Worm (Caenorhabditis elegans) whole organism, L4 larva: ENCODE data around the gene abhd-3.1.
A peak's percentile ranks its signal among the peaks of the same experiment; 100 is the strongest.
"Not testable (repeated sequence)": the region's sequence is repeated elsewhere in the genome, so short reads cannot be mapped to it uniquely, and the experiment has no call there.

ENCODE experiments used
- F26F4.8 ChIP-seq: fragments of 200-800 bp; sonication (Bioruptor generic); conservative IDR thresholded peaks from 2 replicates; pipeline ENCODE4 v1.3.6; 2022; ENCODE audit warnings: missing genetic modification characterization, missing compliant biosample characterization
- F49E8.2 ChIP-seq: sonication (generic microtip); optimal IDR thresholded peaks from 2 replicates; lab custom pipeline; 2016; ENCODE audit warnings: missing compliant biosample characterization, mild to moderate bottlenecking, missing genetic modification characterization, borderline replicate concordance
- R02D3.7 ChIP-seq: fragments of 150-350 bp; sonication (generic microtip); optimal IDR thresholded peaks from 3 replicates; lab custom pipeline; 2014; ENCODE audit warnings: missing biosample characterization, missing genetic modification characterization
- aha-1 ChIP-seq: fragments of 150-350 bp; peaks from one replicate; lab custom pipeline; 2014; ENCODE audit warnings: missing biosample characterization, missing genetic modification characterization
- ama-1 ChIP-seq: fragments of 150-350 bp; optimal IDR thresholded peaks from 2 replicates; lab custom pipeline; 2014; ENCODE audit warnings: inconsistent platforms, mixed read lengths
- ces-1 ChIP-seq: fragments of 150-350 bp; sonication (generic microtip); optimal IDR thresholded peaks from 4 replicates; lab custom pipeline; 2014; ENCODE audit warnings: missing biosample characterization, missing genetic modification reagents, missing genetic modification characterization
- cey-2 ChIP-seq: sonication (generic microtip); optimal IDR thresholded peaks from 3 replicates; lab custom pipeline; 2017; ENCODE audit warnings: missing genetic modification characterization, mild to moderate bottlenecking, missing compliant biosample characterization, antibody characterized with exemption, borderline replicate concordance; ENCODE audit not compliant: insufficient read depth
- ctbp-1 ChIP-seq: fragments of 200-800 bp; sonication (Bioruptor generic); IDR thresholded peaks from 2 replicates; pipeline ENCODE4 v1.3.6; 2022; ENCODE audit warnings: missing genetic modification reagents, missing genetic modification characterization, missing compliant biosample characterization
- daf-12 ChIP-seq: fragments of 150-350 bp; optimal IDR thresholded peaks from 2 replicates; lab custom pipeline; 2014; ENCODE audit warnings: missing biosample characterization, missing genetic modification reagents, missing genetic modification characterization
- daf-16 ChIP-seq, 3 experiments: sonication (generic microtip); optimal IDR thresholded peaks; 2 replicates each; lab custom pipeline; 2016 to 2017; ENCODE audit warnings: missing genetic modification characterization in 3 of 3, missing genetic modification reagents in 3 of 3, mild to moderate bottlenecking in 2 of 3, missing compliant biosample characterization in 2 of 3, missing biosample characterization in 1 of 3, moderate library complexity in 1 of 3
- dpl-1 ChIP-seq: fragments of 150-350 bp; optimal IDR thresholded peaks from 2 replicates; lab custom pipeline; 2014; ENCODE audit warnings: missing biosample characterization, missing genetic modification reagents, missing genetic modification characterization
- hlh-11 ChIP-seq: fragments of 200-800 bp; sonication (Bioruptor generic); optimal IDR thresholded peaks from 2 replicates; lab custom pipeline; 2018; ENCODE audit warnings: mild to moderate bottlenecking, missing genetic modification characterization, missing compliant biosample characterization
- hlh-30 ChIP-seq: sonication (generic microtip); optimal IDR thresholded peaks from 2 replicates; lab custom pipeline; 2017; ENCODE audit warnings: antibody characterized with exemption, mild to moderate bottlenecking, missing genetic modification characterization, missing compliant biosample characterization; ENCODE audit not compliant: insufficient read depth
- hmg-1.1 ChIP-seq: fragments of 200-800 bp; sonication (Bioruptor generic); IDR thresholded peaks from 2 replicates; pipeline ENCODE4 v1.3.6; 2022; ENCODE audit warnings: missing genetic modification reagents, missing genetic modification characterization, missing compliant biosample characterization
- lin-1 ChIP-seq: fragments of 200-800 bp; sonication (Bioruptor generic); IDR thresholded peaks from 2 replicates; pipeline ENCODE4 v1.3.6; 2022; ENCODE audit warnings: missing genetic modification reagents, missing genetic modification characterization, missing compliant biosample characterization
- lin-13 ChIP-seq: fragments of 150-350 bp; optimal IDR thresholded peaks from 2 replicates; lab custom pipeline; 2014; ENCODE audit warnings: missing biosample characterization, missing genetic modification reagents, missing genetic modification characterization
- lin-38 ChIP-seq: fragments of 200-800 bp; sonication (Bioruptor generic); IDR thresholded peaks from 2 replicates; pipeline ENCODE4 v1.3.6; 2022; ENCODE audit warnings: missing genetic modification reagents, missing genetic modification characterization, missing compliant biosample characterization
- mxl-2 ChIP-seq: fragments of 200-800 bp; sonication (Bioruptor generic); conservative IDR thresholded peaks from 2 replicates; pipeline ENCODE4 v1.3.6; 2022; ENCODE audit warnings: missing genetic modification reagents, missing genetic modification characterization, missing compliant biosample characterization
- nhr-10 ChIP-seq: fragments of 150-350 bp; optimal IDR thresholded peaks from 2 replicates; lab custom pipeline; 2014; ENCODE audit warnings: missing biosample characterization, missing genetic modification characterization
- nhr-48 ChIP-seq: sonication (generic microtip); optimal IDR thresholded peaks from 2 replicates; lab custom pipeline; 2016; ENCODE audit warnings: mild to moderate bottlenecking, missing genetic modification characterization, missing compliant biosample characterization
- nhr-6 ChIP-seq: fragments of 150-350 bp; optimal IDR thresholded peaks from 2 replicates; lab custom pipeline; 2014; ENCODE audit warnings: missing biosample characterization, missing genetic modification characterization
- pqm-1 ChIP-seq: sonication (generic microtip); optimal IDR thresholded peaks from 2 replicates; lab custom pipeline; 2017; ENCODE audit warnings: missing biosample characterization, missing genetic modification characterization
- set-16 ChIP-seq: fragments of 200-800 bp; sonication (Bioruptor generic); IDR thresholded peaks from 2 replicates; pipeline ENCODE4 v1.3.6; 2022; ENCODE audit warnings: missing genetic modification reagents, missing genetic modification characterization, missing compliant biosample characterization
- skn-1 ChIP-seq: fragments of 150-350 bp; optimal IDR thresholded peaks from 2 replicates; lab custom pipeline; 2014; ENCODE audit warnings: missing biosample characterization, missing genetic modification characterization
- snpc-1.2 ChIP-seq: fragments of 200-800 bp; sonication (Bioruptor generic); IDR thresholded peaks from 2 replicates; pipeline ENCODE4 v1.3.6; 2022; ENCODE audit warnings: missing genetic modification reagents, missing genetic modification characterization, missing compliant biosample characterization
- spr-3 ChIP-seq: fragments of 200-800 bp; sonication (Bioruptor generic); optimal IDR thresholded peaks from 2 replicates; lab custom pipeline; 2018; ENCODE audit warnings: mild to moderate bottlenecking, missing genetic modification characterization, missing compliant biosample characterization
- unc-62 ChIP-seq, 3 experiments: fragments of 150-350 bp in 1 of 3; sonication (generic microtip); optimal IDR thresholded peaks in 2 of 3; peaks in 1 of 3; 1 replicate in 1 of 3; 2 replicates in 2 of 3; lab custom pipeline; 2014 to 2017; ENCODE audit warnings: missing biosample characterization in 3 of 3, missing genetic modification characterization in 3 of 3, missing genetic modification reagents in 3 of 3, missing genotype in 1 of 3
- zip-2 ChIP-seq: fragments of 150-350 bp; optimal IDR thresholded peaks from 2 replicates; lab custom pipeline; 2014; ENCODE audit warnings: missing biosample characterization, missing genetic modification characterization
- ztf-7 ChIP-seq: fragments of 150-350 bp; optimal IDR thresholded peaks from 2 replicates; lab custom pipeline; 2014; ENCODE audit warnings: missing biosample characterization, missing genetic modification characterization

The abhd-3.1 gene

ce11 chrV:19915973-19916605 is 39.2 kb upstream of the abhd-3.1 start, which contains the start of the genes chk-2 and Y60A3A.19:
Gene chk-2 (minus strand): TSS chrV:19916023.
Gene Y60A3A.19 (plus strand): TSS chrV:19916555.
- TF ChIP-seq hlh-30 (tag; lab: Kevin White, UChicago) (no peak), F49E8.2 (tag; lab: Kevin White, UChicago) (peak; percentile 41)

DNA sequence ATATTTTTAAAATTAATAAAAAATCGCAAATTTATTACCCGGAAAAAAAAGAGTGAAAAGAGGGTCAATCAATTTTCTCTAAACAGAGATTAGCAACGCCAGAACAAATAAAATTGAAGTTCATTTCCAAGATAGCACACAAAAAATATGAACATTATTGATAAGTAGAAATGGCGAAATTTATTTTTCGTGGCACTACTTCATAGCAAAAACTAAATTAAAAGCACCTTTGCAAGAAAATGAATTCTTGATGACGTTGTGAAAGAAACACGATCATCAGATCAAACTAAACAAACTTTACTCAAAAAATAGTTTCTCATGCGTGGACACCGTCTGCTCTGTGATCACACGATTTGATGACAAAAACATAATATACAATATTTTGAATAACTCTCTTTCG is 32.7 kb upstream of the abhd-3.1 start, which contains the start of gene Y60A3A.16:
Gene Y60A3A.16 (minus strand): TSS at position 101 of the 400 bp plus-strand sequence.
- TF ChIP-seq nhr-6 (no peak), cey-2 (no peak), unc-62 (GFP tag; optimal IDR thresholded peaks at IDR 0.05 in 1 of 2; lab: Kevin White, UChicago) (peak in 1 of 2 experiments; percentile 33), unc-62 (tag; optimal IDR thresholded peaks at IDR 0.05; lab: Kevin White, UChicago) (no peak), aha-1 (tag; lab: Kevin White, UChicago) (peak; percentile 54)

ce11 chrV:19923924-19924323 is 31.4 kb upstream of the abhd-3.1 start, which contains the start of gene skr-4:
Gene skr-4 (plus strand): TSS chrV:19924224.
- TF ChIP-seq nhr-48 (no peak), dpl-1 (GFP tag; lab: Kevin White, UChicago) (no peak), mxl-2 (GFP tag; lab: Robert Waterston, UW) (no peak), daf-16 (GFP tag; optimal IDR thresholded peaks at IDR 0.05; lab: Kevin White, UChicago) (no peak), daf-16 (tag; optimal IDR thresholded peaks at IDR 0.05; lab: Kevin White, UChicago) (peak; percentile 51), zip-2 (tag; lab: Kevin White, UChicago) (no peak), skn-1 (no peak), pqm-1 (peak; percentile 3)
- TF ChIP-seq, all 104 proteins: peak for 2

DNA sequence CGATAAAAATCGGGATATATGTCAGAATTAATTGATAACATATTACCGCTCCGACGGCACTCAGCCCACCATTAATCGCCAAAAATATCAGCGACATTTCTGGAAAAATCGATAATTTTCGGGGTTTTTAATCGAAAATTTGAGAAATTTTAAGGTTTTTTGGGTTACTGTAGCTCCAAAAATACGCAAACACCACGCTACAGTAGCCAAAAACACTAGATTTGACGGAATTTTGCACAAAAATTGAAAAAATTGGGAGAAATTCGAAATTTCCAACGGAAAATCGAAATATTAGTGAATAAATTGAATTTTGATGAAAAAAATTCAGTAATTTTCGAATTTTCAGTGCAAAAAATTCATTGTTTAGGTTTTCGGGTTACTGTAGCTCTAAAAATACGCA is 21.1 kb upstream of the abhd-3.1 start, which contains the start of gene algn-7:
Gene algn-7 (minus strand): TSS at position 101 of the 400 bp plus-strand sequence.
- TF ChIP-seq spr-3 = no peak
- no peak for TF ChIP-seq lin-1 (GFP tag; lab: Robert Waterston, UW)
- TF ChIP-seq R02D3.7 = no peak
- no peak for TF ChIP-seq nhr-6
- no peak for TF ChIP-seq F26F4.8
- no peak for TF ChIP-seq set-16 (GFP tag; lab: Robert Waterston, UW)
- no peak for TF ChIP-seq ctbp-1 (GFP tag; lab: Robert Waterston, UW)
- no peak for TF ChIP-seq nhr-48
- TF ChIP-seq ztf-7 (tag; lab: Kevin White, UChicago) = no peak
- no peak for TF ChIP-seq F49E8.2 (tag; lab: Kevin White, UChicago)
- no peak for TF ChIP-seq ces-1 (GFP tag; lab: Kevin White, UChicago)
- TF ChIP-seq, all 104 proteins: peak for 0

ce11 chrV:19936945-19937344 is 18.3 kb upstream of the abhd-3.1 start:
- peak in 1 of 2 experiments; percentile 50 for TF ChIP-seq unc-62 (GFP tag; optimal IDR thresholded peaks at IDR 0.05 in 1 of 2; lab: Kevin White, UChicago)
- TF ChIP-seq unc-62 (tag; optimal IDR thresholded peaks at IDR 0.05; lab: Kevin White, UChicago) = no peak
- TF ChIP-seq nhr-10 (tag; lab: Kevin White, UChicago) = no peak
- TF ChIP-seq, all 104 proteins: peak for 1

DNA sequence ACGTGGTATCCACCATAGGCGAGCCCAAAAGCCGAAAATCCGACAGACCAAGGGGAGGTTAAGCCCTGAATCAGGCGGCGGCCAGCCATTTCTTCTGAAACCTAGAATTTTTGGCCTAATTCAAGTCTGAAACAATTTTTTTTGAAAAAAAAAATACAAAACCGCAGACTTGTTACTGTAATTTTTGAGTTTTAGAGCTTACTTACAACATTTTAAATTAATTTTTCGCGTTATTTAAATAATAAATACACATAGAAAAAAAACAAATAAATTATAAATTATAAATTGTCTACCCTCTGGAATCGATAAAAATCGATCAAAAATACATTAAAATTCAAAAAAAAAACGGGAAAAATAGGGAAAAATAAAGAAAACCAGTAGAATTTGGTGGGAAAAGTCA is 8.8 kb upstream of the abhd-3.1 start, which contains the start of gene dhs-24:
Gene dhs-24 (minus strand): TSS at position 101 of the 400 bp plus-strand sequence.
- TF ChIP-seq ama-1 (lab: Kevin White, UChicago) = peak; percentile 55
- TF ChIP-seq daf-12 = no peak
- 0 out of 2 replicates have a peak, but pooled peaks have one; percentile 13 for TF ChIP-seq snpc-1.2 (GFP tag; lab: Robert Waterston, UW)
- 0 out of 2 replicates have a peak, but pooled peaks have one; percentile 21 for TF ChIP-seq lin-38 (GFP tag; lab: Robert Waterston, UW)
- TF ChIP-seq, all 104 proteins: peak for 3

ce11 chrV:19948993-19949392 is 6.3 kb upstream of the abhd-3.1 start, which contains the start of gene tmed-4:
Gene tmed-4 (minus strand): TSS chrV:19949093.
- TF ChIP-seq lin-13 (GFP tag; lab: Kevin White, UChicago); hlh-11 (tag; lab: Kevin White, UChicago); hmg-1.1: not testable (repeated sequence)
